Fruit fly (Drosophila melanogaster) whole organism, embryonic: ENCODE results near the gene CG2955.

Experiments
- ATbp ChIP-seq: fragments of 200-800 bp; sonication (Bioruptor generic); optimal IDR thresholded peaks from 2 replicates; lab custom pipeline; 2017; ENCODE audit warnings: missing biosample characterization, mild to moderate bottlenecking, missing genetic modification characterization, missing genetic modification reagents
- Atf3 ChIP-seq: fragments of 200-800 bp; sonication (Bioruptor generic); optimal IDR thresholded peaks from 3 replicates; lab custom pipeline; 2016; ENCODE audit warnings: missing biosample characterization, missing genetic modification characterization
- Awh ChIP-seq: fragments of 200-800 bp; sonication (Bioruptor generic); IDR thresholded peaks from 2 replicates; pipeline ENCODE4, ENCODE4 v1.3.6; 2022; ENCODE audit warnings: missing biosample characterization, missing genetic modification characterization
- CG10543 ChIP-seq: fragments of 200-800 bp; sonication (Bioruptor generic); optimal IDR thresholded peaks from 3 replicates; lab custom pipeline; 2017; ENCODE audit warnings: missing biosample characterization, mild to moderate bottlenecking, missing genetic modification characterization, moderate library complexity
- CG12104 ChIP-seq: fragments of 200-800 bp; sonication (Bioruptor generic); optimal IDR thresholded peaks from 3 replicates; lab custom pipeline; 2016; ENCODE audit warnings: missing biosample characterization, missing genetic modification characterization
- CG12769 ChIP-seq: fragments of 200-800 bp; sonication (Bioruptor generic); optimal IDR thresholded peaks from 2 replicates; lab custom pipeline; 2019; ENCODE audit warnings: missing biosample characterization, mild to moderate bottlenecking, missing genetic modification characterization, moderate library complexity
- CG15011 ChIP-seq: fragments of 200-800 bp; sonication (Bioruptor generic); optimal IDR thresholded peaks from 3 replicates; lab custom pipeline; 2018; ENCODE audit warnings: missing biosample characterization, mild to moderate bottlenecking, missing genetic modification characterization
- CG1529 ChIP-seq: fragments of 200-800 bp; sonication (Bioruptor generic); optimal IDR thresholded peaks from 3 replicates; lab custom pipeline; 2018; ENCODE audit warnings: missing biosample characterization, missing genetic modification characterization
- CG15696 ChIP-seq: fragments of 200-800 bp; sonication (Bioruptor generic); optimal IDR thresholded peaks from 2 replicates; lab custom pipeline; 2019; ENCODE audit warnings: missing biosample characterization, mild to moderate bottlenecking, missing genetic modification characterization, moderate library complexity
- CG2116 ChIP-seq: fragments of 200-800 bp; sonication (Bioruptor generic); optimal IDR thresholded peaks from 3 replicates; lab custom pipeline; 2018; ENCODE audit warnings: missing biosample characterization, mild to moderate bottlenecking, missing genetic modification characterization
- CG30403 ChIP-seq: fragments of 200-800 bp; sonication (Bioruptor generic); optimal IDR thresholded peaks from 3 replicates; lab custom pipeline; 2016; ENCODE audit warnings: missing biosample characterization, missing genetic modification characterization
- CG32532 ChIP-seq: fragments of 200-800 bp; sonication (Bioruptor generic); IDR thresholded peaks from 2 replicates; pipeline ENCODE4 v1.3.6; 2022; ENCODE audit warnings: missing biosample characterization, missing genetic modification characterization
- CG33557 ChIP-seq: fragments of 200-800 bp; sonication (Bioruptor generic); optimal IDR thresholded peaks from 2 replicates; lab custom pipeline; 2019; ENCODE audit warnings: missing biosample characterization, mild to moderate bottlenecking, missing genetic modification characterization, moderate library complexity
- CG34376 ChIP-seq: fragments of 200-800 bp; sonication (Bioruptor generic); optimal IDR thresholded peaks from 2 replicates; lab custom pipeline; 2018; ENCODE audit warnings: missing biosample characterization, mild to moderate bottlenecking, missing genetic modification characterization
- CG3726 ChIP-seq: fragments of 200-800 bp; sonication (Bioruptor generic); IDR thresholded peaks from 3 replicates; pipeline ENCODE4, ENCODE4 v1.3.6; 2022; ENCODE audit warnings: missing biosample characterization, missing genetic modification characterization
- CG4360 ChIP-seq: fragments of 200-800 bp; sonication (Bioruptor generic); IDR thresholded peaks from 2 replicates; pipeline ENCODE4 v1.3.6; 2022; ENCODE audit warnings: missing biosample characterization, missing genetic modification characterization
- CG4730 ChIP-seq: fragments of 200-800 bp; sonication (Bioruptor generic); IDR thresholded peaks from 2 replicates; pipeline ENCODE4 v1.3.6; 2022; ENCODE audit warnings: missing biosample characterization, missing genetic modification characterization
- CG4854 ChIP-seq: fragments of 200-800 bp; sonication (Bioruptor generic); optimal IDR thresholded peaks from 2 replicates; lab custom pipeline; 2016; ENCODE audit warnings: missing biosample characterization, missing genetic modification characterization, inconsistent platforms
- CG5245 ChIP-seq: fragments of 200-800 bp; sonication (Bioruptor generic); optimal IDR thresholded peaks from 3 replicates; lab custom pipeline; 2016; ENCODE audit warnings: missing biosample characterization, missing genetic modification characterization
- CG7928 ChIP-seq: fragments of 200-800 bp; sonication (Bioruptor generic); optimal IDR thresholded peaks from 2 replicates; lab custom pipeline; 2017; ENCODE audit warnings: missing biosample characterization, mild to moderate bottlenecking, missing genetic modification characterization
- CG8089 ChIP-seq: fragments of 200-800 bp; sonication (Bioruptor generic); optimal IDR thresholded peaks from 3 replicates; lab custom pipeline; 2016; ENCODE audit warnings: missing biosample characterization, missing genetic modification characterization
- CG8359 ChIP-seq: fragments of 200-800 bp; sonication (Bioruptor generic); optimal IDR thresholded peaks from 2 replicates; lab custom pipeline; 2017; ENCODE audit warnings: missing biosample characterization, mild to moderate bottlenecking, missing genetic modification characterization, borderline replicate concordance
- CG9437 ChIP-seq: fragments of 200-800 bp; sonication (Bioruptor generic); optimal IDR thresholded peaks from 2 replicates; lab custom pipeline; 2018; ENCODE audit warnings: missing biosample characterization, mild to moderate bottlenecking, missing genetic modification characterization
- CG9876 ChIP-seq: fragments of 200-800 bp; sonication (Bioruptor generic); optimal IDR thresholded peaks from 2 replicates; lab custom pipeline; 2016; ENCODE audit warnings: missing biosample characterization, missing genetic modification characterization
- CHES-1-like ChIP-seq: fragments of 200-800 bp; sonication (Bioruptor generic); optimal IDR thresholded peaks from 2 replicates; lab custom pipeline; 2016; ENCODE audit warnings: missing biosample characterization, missing genetic modification characterization
- CkIIα-i1 ChIP-seq: fragments of 200-800 bp; sonication (Bioruptor generic); IDR thresholded peaks from 2 replicates; pipeline ENCODE4 v1.3.6; 2022; ENCODE audit warnings: missing biosample characterization, missing genetic modification characterization
- CrebB ChIP-seq: fragments of 200-800 bp; sonication (Bioruptor generic); optimal IDR thresholded peaks from 3 replicates; lab custom pipeline; 2018; ENCODE audit warnings: missing biosample characterization, mild to moderate bottlenecking, missing genetic modification characterization
- H15 ChIP-seq: fragments of 200-800 bp; sonication (Bioruptor generic); IDR thresholded peaks from 3 replicates; pipeline ENCODE4 v1.3.6; 2022; ENCODE audit warnings: missing biosample characterization, missing genetic modification characterization
- HLH3B ChIP-seq: fragments of 200-800 bp; sonication (Bioruptor generic); IDR thresholded peaks from 2 replicates; pipeline ENCODE4 v1.3.6; 2022; ENCODE audit warnings: missing biosample characterization, missing genetic modification characterization
- HLHmδ ChIP-seq: fragments of 200-800 bp; sonication (Bioruptor generic); optimal IDR thresholded peaks from 2 replicates; lab custom pipeline; 2018; ENCODE audit warnings: missing biosample characterization, mild to moderate bottlenecking, missing genetic modification characterization, moderate library complexity
- Hey ChIP-seq: fragments of 200-800 bp; sonication (Bioruptor generic); optimal IDR thresholded peaks from 3 replicates; lab custom pipeline; 2018; ENCODE audit warnings: missing biosample characterization, mild to moderate bottlenecking, missing genetic modification characterization
- Hmx ChIP-seq: fragments of 200-800 bp; sonication (Bioruptor generic); optimal IDR thresholded peaks from 2 replicates; lab custom pipeline; 2016; ENCODE audit warnings: missing biosample characterization, missing genetic modification characterization
- Kr ChIP-seq: fragments of 200-800 bp; sonication (Bioruptor generic); optimal IDR thresholded peaks from 2 replicates; lab custom pipeline; 2017; ENCODE audit warnings: missing biosample characterization, mild to moderate bottlenecking, missing genetic modification characterization
- Sry-β ChIP-seq: fragments of 200-800 bp; sonication (Bioruptor generic); optimal IDR thresholded peaks from 2 replicates; lab custom pipeline; 2018; ENCODE audit warnings: missing biosample characterization, mild to moderate bottlenecking, missing genetic modification characterization, moderate library complexity
- TFAM ChIP-seq: fragments of 200-800 bp; sonication (Bioruptor generic); optimal IDR thresholded peaks from 2 replicates; lab custom pipeline; 2017; ENCODE audit warnings: missing biosample characterization, missing genetic modification characterization, inconsistent platforms
- Tbp ChIP-seq: fragments of >200 bp; optimal IDR thresholded peaks from 2 replicates; lab custom pipeline; 2018; ENCODE audit warnings: missing biosample characterization, missing genetic modification characterization
- ac ChIP-seq: fragments of 200-800 bp; sonication (Bioruptor generic); optimal IDR thresholded peaks from 3 replicates; lab custom pipeline; 2017; ENCODE audit warnings: missing biosample characterization, mild to moderate bottlenecking, missing genetic modification characterization
- amos ChIP-seq: fragments of 200-800 bp; sonication (Bioruptor generic); IDR thresholded peaks from 2 replicates; pipeline ENCODE4 v1.3.6; 2022; ENCODE audit warnings: missing biosample characterization, missing genetic modification characterization; ENCODE audit not compliant: partially characterized antibody
- bcd ChIP-seq: fragments of 200-800 bp; sonication (Bioruptor generic); optimal IDR thresholded peaks from 2 replicates; lab custom pipeline; 2017; ENCODE audit warnings: missing biosample characterization, mild to moderate bottlenecking, missing genetic modification characterization
- cato ChIP-seq: fragments of 200-800 bp; sonication (Bioruptor generic); optimal IDR thresholded peaks from 2 replicates; lab custom pipeline; 2016; ENCODE audit warnings: missing biosample characterization, missing genetic modification characterization, borderline replicate concordance
- caup ChIP-seq: fragments of 200-800 bp; sonication (Bioruptor generic); optimal IDR thresholded peaks from 3 replicates; lab custom pipeline; 2017; ENCODE audit warnings: missing biosample characterization, mild to moderate bottlenecking, missing genetic modification characterization, moderate library complexity; ENCODE audit not compliant: severe bottlenecking
- crc ChIP-seq: fragments of 200-800 bp; sonication (Bioruptor generic); optimal IDR thresholded peaks from 2 replicates; lab custom pipeline; 2016; ENCODE audit warnings: missing biosample characterization, missing genetic modification characterization
- crp ChIP-seq, 2 experiments: fragments of 200-800 bp; sonication (Bioruptor generic); optimal IDR thresholded peaks; 2 replicates in 1 of 2; 3 replicates in 1 of 2; lab custom pipeline; 2017; ENCODE audit warnings: missing biosample characterization in 2 of 2, missing genetic modification characterization in 2 of 2, mild to moderate bottlenecking in 1 of 2, moderate library complexity in 1 of 2
- dm ChIP-seq: fragments of 200-800 bp; sonication (Bioruptor generic); optimal IDR thresholded peaks from 3 replicates; lab custom pipeline; 2016; ENCODE audit warnings: missing biosample characterization, missing genetic modification characterization
- grn ChIP-seq: fragments of 200-800 bp; sonication (Bioruptor generic); optimal IDR thresholded peaks from 3 replicates; lab custom pipeline; 2017; ENCODE audit warnings: missing biosample characterization, missing genetic modification characterization
- gsb ChIP-seq: fragments of 200-800 bp; sonication (Bioruptor generic); IDR thresholded peaks from 2 replicates; pipeline ENCODE4 v1.3.6; 2022; ENCODE audit warnings: missing biosample characterization, missing genetic modification characterization
- inv ChIP-seq: fragments of 200-800 bp; sonication (Bioruptor generic); IDR thresholded peaks from 2 replicates; pipeline ENCODE4 v1.3.6; 2022; ENCODE audit warnings: missing biosample characterization, missing genetic modification characterization; ENCODE audit not compliant: partially characterized antibody
- mirr ChIP-seq: fragments of 200-800 bp; sonication (Bioruptor generic); optimal IDR thresholded peaks from 3 replicates; lab custom pipeline; 2018; ENCODE audit warnings: missing biosample characterization, mild to moderate bottlenecking, missing genetic modification characterization
- nau ChIP-seq: fragments of 200-800 bp; sonication (Bioruptor generic); optimal IDR thresholded peaks from 3 replicates; lab custom pipeline; 2017; ENCODE audit warnings: missing biosample characterization, mild to moderate bottlenecking, missing genetic modification characterization, missing genetic modification reagents
- sens ChIP-seq: fragments of 200-800 bp; sonication (Bioruptor generic); peaks from one replicate; lab custom pipeline; 2016; ENCODE audit warnings: missing biosample characterization, missing genetic modification characterization
- sqz ChIP-seq: fragments of 200-800 bp; sonication (Bioruptor generic); optimal IDR thresholded peaks from 3 replicates; lab custom pipeline; 2018; ENCODE audit warnings: missing biosample characterization, mild to moderate bottlenecking, missing genetic modification characterization

Gene CG2955

DNA sequence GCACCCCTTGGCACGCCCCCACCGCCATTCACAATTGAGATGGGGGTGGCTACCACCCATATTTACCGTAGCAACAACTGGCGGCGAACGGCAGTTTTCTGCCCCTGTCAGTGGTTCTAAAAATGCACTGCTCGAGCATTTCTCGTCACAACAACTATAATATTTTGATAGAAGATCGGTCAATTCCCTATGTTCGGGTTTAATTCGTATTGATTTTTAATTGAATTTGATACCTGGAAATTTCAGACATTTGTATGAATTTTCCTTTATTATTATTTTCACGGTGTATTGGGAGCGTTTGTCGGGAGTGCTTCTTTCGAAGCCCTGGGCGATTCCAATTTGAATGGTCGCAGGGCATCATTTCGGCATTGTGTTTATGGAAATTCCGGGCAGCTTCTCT, 16.0 kb upstream of the CG2955 start (continued):
- TF ChIP-seq caup (peak; percentile 18), CG3726 (GFP tag; lab: Robert Waterston, UW) (no peak), mirr (GFP tag; lab: Kevin White, UChicago) (no peak), Hey (tag; lab: Kevin White, UChicago) (no peak), grn (GFP tag; lab: Kevin White, UChicago) (no peak), CG34376 (GFP tag; lab: Kevin White, UChicago) (no peak), crp (GFP tag; optimal IDR thresholded peaks at IDR 0.05; lab: Kevin White, UChicago) (no peak), sqz (GFP tag; lab: Kevin White, UChicago) (peak; percentile 48), CrebB (no peak), HLH3B (GFP tag; lab: Robert Waterston, UW) (peak; percentile 43; the same call in 1 of the 2 replicates), CG4854 (GFP tag; lab: Kevin White, UChicago) (no peak), CG9437 (GFP tag; lab: Kevin White, UChicago) (no peak), CG12769 (tag; lab: Kevin White, UChicago) (peak; percentile 18), CHES-1-like (GFP tag; lab: Kevin White, UChicago) (no peak), CG15011 (peak; percentile 21), Hmx (GFP tag; lab: Kevin White, UChicago) (no peak), CG5245 (GFP tag; lab: Kevin White, UChicago) (no peak), Kr (no peak), gsb (GFP tag; lab: Robert Waterston, UW) (no peak), ATbp (peak; percentile 38), CG4730 (GFP tag; lab: Robert Waterston, UW) (peak; percentile 43), nau (GFP tag; lab: Kevin White, UChicago) (peak; percentile 22), amos (GFP tag; lab: Robert Waterston, UW) (no peak), CkIIα-i1 (GFP tag; lab: Robert Waterston, UW) (no peak), CG33557 (GFP tag; lab: Kevin White, UChicago) (no peak), Tbp (no peak), Awh (peak; percentile 82), CG9876 (no peak), CG32532 (peak; percentile 69), CG8089 (GFP tag; lab: Kevin White, UChicago) (no peak), Atf3 (GFP tag; lab: Kevin White, UChicago) (no peak), CG10543 (GFP tag; lab: Kevin White, UChicago) (no peak), dm (GFP tag; lab: Kevin White, UChicago) (no peak), HLHmδ (GFP tag; lab: Kevin White, UChicago) (no peak), CG2116 (GFP tag; lab: Kevin White, UChicago) (no peak), CG12104 (GFP tag; lab: Kevin White, UChicago) (no peak), sens (GFP tag; lab: Kevin White, UChicago) (peak; percentile 37), Sry-β (no peak), TFAM (GFP tag; lab: Kevin White, UChicago) (no peak), CG8359 (peak; percentile 42), CG30403 (GFP tag; lab: Kevin White, UChicago) (peak; percentile 22), CG7928 (GFP tag; lab: Kevin White, UChicago) (no peak), crc (no peak), CG15696 (tag; lab: Kevin White, UChicago) (peak; percentile 14), CG1529 (GFP tag; lab: Kevin White, UChicago) (no peak), ac (GFP tag; lab: Kevin White, UChicago) (no peak), H15 (GFP tag; lab: Robert Waterston, UW) (peak; percentile 70; the same call in 1 of the 3 replicates), cato (no peak), bcd (GFP tag; lab: Kevin White, UChicago) (peak; percentile 45), CG4360 (GFP tag; lab: Robert Waterston, UW) (0 out of 2 replicates have a peak, but pooled peaks have one; percentile 28), inv (no peak)
